Fruit fly (Drosophila melanogaster) whole organism, embryonic: Measurements from ENCODE around the gene st.

Source experiments
- CG10321 ChIP-seq: fragments of 200-800 bp; sonication (Bioruptor generic); IDR thresholded peaks from 2 replicates; pipeline ENCODE4 v1.3.6; 2022; ENCODE audit warnings: missing biosample characterization, missing genetic modification characterization
- CG11247 ChIP-seq: fragments of 200-800 bp; sonication (Bioruptor generic); IDR thresholded peaks from 2 replicates; pipeline ENCODE4 v1.3.6; 2022; ENCODE audit warnings: missing biosample characterization, missing genetic modification characterization
- CG11456 ChIP-seq: fragments of 200-800 bp; sonication (Bioruptor generic); IDR thresholded peaks from 3 replicates; pipeline ENCODE4 v1.3.6; 2022; ENCODE audit warnings: missing biosample characterization, missing genetic modification characterization
- CG12104 ChIP-seq: fragments of 200-800 bp; sonication (Bioruptor generic); optimal IDR thresholded peaks from 3 replicates; lab custom pipeline; 2016; ENCODE audit warnings: missing biosample characterization, missing genetic modification characterization
- CG12299 ChIP-seq: fragments of 200-800 bp; sonication (Bioruptor generic); optimal IDR thresholded peaks from 2 replicates; lab custom pipeline; 2018; ENCODE audit warnings: missing biosample characterization, mild to moderate bottlenecking, missing genetic modification characterization
- CG13424 ChIP-seq: fragments of 200-800 bp; sonication (Bioruptor generic); optimal IDR thresholded peaks from 2 replicates; lab custom pipeline; 2019; ENCODE audit warnings: missing biosample characterization, mild to moderate bottlenecking, missing genetic modification characterization, moderate library complexity
- CG14710 ChIP-seq: fragments of 200-800 bp; sonication (Bioruptor generic); optimal IDR thresholded peaks from 3 replicates; lab custom pipeline; 2019; ENCODE audit warnings: missing biosample characterization, mild to moderate bottlenecking, missing genetic modification characterization, moderate library complexity
- CG14860 ChIP-seq: fragments of 200-800 bp; sonication (Bioruptor generic); IDR thresholded peaks from 3 replicates; pipeline ENCODE4 v1.3.6; 2022; ENCODE audit warnings: missing biosample characterization, missing genetic modification characterization; ENCODE audit not compliant: partially characterized antibody
- CG15696 ChIP-seq: fragments of 200-800 bp; sonication (Bioruptor generic); optimal IDR thresholded peaks from 2 replicates; lab custom pipeline; 2019; ENCODE audit warnings: missing biosample characterization, mild to moderate bottlenecking, missing genetic modification characterization, moderate library complexity
- CG17568 ChIP-seq: fragments of 200-800 bp; sonication (Bioruptor generic); optimal IDR thresholded peaks from 2 replicates; lab custom pipeline; 2018; ENCODE audit warnings: missing biosample characterization, mild to moderate bottlenecking, missing genetic modification characterization, moderate library complexity
- CG17912 ChIP-seq: fragments of 200-800 bp; sonication (Bioruptor generic); optimal IDR thresholded peaks from 2 replicates; lab custom pipeline; 2018; ENCODE audit warnings: missing biosample characterization, mild to moderate bottlenecking, missing genetic modification characterization
- CG31224 ChIP-seq: fragments of 200-800 bp; sonication (Bioruptor generic); IDR thresholded peaks from 2 replicates; pipeline ENCODE4 v1.3.6; 2022; ENCODE audit warnings: missing biosample characterization, missing genetic modification characterization
- CG6254 ChIP-seq: fragments of 200-800 bp; sonication (Bioruptor generic); optimal IDR thresholded peaks from 3 replicates; lab custom pipeline; 2017; ENCODE audit warnings: mild to moderate bottlenecking, missing biosample characterization, missing genetic modification reagents, missing genetic modification characterization
- CG6813 ChIP-seq: fragments of 200-800 bp; sonication (Bioruptor generic); optimal IDR thresholded peaks from 2 replicates; lab custom pipeline; 2017; ENCODE audit warnings: missing biosample characterization, missing genetic modification characterization, mild to moderate bottlenecking, moderate library complexity, missing genetic modification reagents
- CG7745 ChIP-seq: fragments of 200-800 bp; sonication (Bioruptor generic); optimal IDR thresholded peaks from 2 replicates; lab custom pipeline; 2018; ENCODE audit warnings: missing biosample characterization, mild to moderate bottlenecking, missing genetic modification characterization, moderate library complexity
- CG8388 ChIP-seq: fragments of 200-800 bp; sonication (Bioruptor generic); optimal IDR thresholded peaks from 2 replicates; lab custom pipeline; 2019; ENCODE audit warnings: missing biosample characterization, mild to moderate bottlenecking, missing genetic modification characterization, moderate library complexity
- CoRest ChIP-seq: fragments of 200-800 bp; sonication (Bioruptor generic); optimal IDR thresholded peaks from 3 replicates; lab custom pipeline; 2018; ENCODE audit warnings: missing biosample characterization, mild to moderate bottlenecking, missing genetic modification characterization, moderate library complexity
- Dad ChIP-seq: fragments of 200-800 bp; sonication (Bioruptor generic); optimal IDR thresholded peaks from 3 replicates; lab custom pipeline; 2016; ENCODE audit warnings: missing biosample characterization, missing genetic modification characterization
- Dek ChIP-seq: fragments of 200-800 bp; sonication (Bioruptor generic); optimal IDR thresholded peaks from 3 replicates; lab custom pipeline; 2019; ENCODE audit warnings: missing biosample characterization, mild to moderate bottlenecking, missing genetic modification characterization, moderate library complexity
- E2f2 ChIP-seq: fragments of 200-800 bp; sonication (Bioruptor generic); IDR thresholded peaks from 2 replicates; pipeline ENCODE4 v1.3.6; 2022; ENCODE audit warnings: missing biosample characterization, missing genetic modification characterization
- Fer3 ChIP-seq: fragments of 200-800 bp; sonication (Bioruptor generic); optimal IDR thresholded peaks from 2 replicates; lab custom pipeline; 2018; ENCODE audit warnings: missing biosample characterization, mild to moderate bottlenecking, missing genetic modification characterization, moderate library complexity
- HLH4C ChIP-seq: fragments of 200-800 bp; sonication (Bioruptor generic); IDR thresholded peaks from 3 replicates; pipeline ENCODE4 v1.3.6; 2022; ENCODE audit warnings: missing biosample characterization, missing genetic modification characterization; ENCODE audit not compliant: partially characterized antibody
- Hsf ChIP-seq: fragments of 200-800 bp; sonication (Bioruptor generic); optimal IDR thresholded peaks from 3 replicates; lab custom pipeline; 2016; ENCODE audit warnings: missing biosample characterization, missing genetic modification characterization
- Jarid2 ChIP-seq: fragments of 200-800 bp; sonication (Bioruptor generic); optimal IDR thresholded peaks from 3 replicates; lab custom pipeline; 2017; ENCODE audit warnings: mild to moderate bottlenecking, missing biosample characterization, missing genetic modification reagents, missing genetic modification characterization
- NC2α ChIP-seq: fragments of 200-800 bp; sonication (Bioruptor generic); optimal IDR thresholded peaks from 2 replicates; lab custom pipeline; 2016; ENCODE audit warnings: missing biosample characterization, missing genetic modification characterization
- PHDP ChIP-seq: fragments of 200-800 bp; sonication (Bioruptor generic); optimal IDR thresholded peaks from 3 replicates; lab custom pipeline; 2018; ENCODE audit warnings: missing biosample characterization, mild to moderate bottlenecking, missing genetic modification characterization, moderate library complexity
- Pdp1 ChIP-seq, 2 experiments: fragments of 200-800 bp; sonication (Bioruptor generic); optimal IDR thresholded peaks; 3 replicates each; lab custom pipeline; 2016; ENCODE audit warnings: missing biosample characterization in 2 of 2, missing genetic modification characterization in 2 of 2, mild to moderate bottlenecking in 1 of 2, moderate library complexity in 1 of 2
- Six4 ChIP-seq: fragments of 200-800 bp; sonication (Bioruptor generic); optimal IDR thresholded peaks from 2 replicates; lab custom pipeline; 2016; ENCODE audit warnings: missing biosample characterization, missing genetic modification characterization
- Sry-δ ChIP-seq: fragments of 200-800 bp; sonication (Bioruptor generic); optimal IDR thresholded peaks from 2 replicates; lab custom pipeline; 2016; ENCODE audit warnings: missing biosample characterization, missing genetic modification characterization
- ap ChIP-seq: fragments of 200-800 bp; sonication (Bioruptor generic); IDR thresholded peaks from 2 replicates; pipeline ENCODE4 v1.3.6; 2022; ENCODE audit warnings: missing biosample characterization, missing genetic modification characterization
- cg ChIP-seq: fragments of 200-800 bp; sonication (Bioruptor generic); optimal IDR thresholded peaks from 3 replicates; lab custom pipeline; 2019; ENCODE audit warnings: missing biosample characterization, mild to moderate bottlenecking, missing genetic modification characterization, moderate library complexity
- chinmo ChIP-seq: fragments of 200-800 bp; sonication (Bioruptor generic); IDR thresholded peaks from 4 replicates; pipeline ENCODE4 v1.3.6; 2022; ENCODE audit warnings: missing biosample characterization, missing genetic modification characterization; ENCODE audit not compliant: partially characterized antibody
- ci ChIP-seq: fragments of 200-800 bp; sonication (Bioruptor generic); IDR thresholded peaks from 3 replicates; pipeline ENCODE4 v1.3.6; 2022; ENCODE audit warnings: missing biosample characterization, missing genetic modification characterization
- crol ChIP-seq: fragments of 200-800 bp; sonication (Bioruptor generic); IDR thresholded peaks from 2 replicates; pipeline ENCODE4 v1.3.6; 2022; ENCODE audit warnings: missing biosample characterization, missing genetic modification characterization
- disco-r ChIP-seq: fragments of 200-800 bp; sonication (Bioruptor generic); optimal IDR thresholded peaks from 2 replicates; lab custom pipeline; 2016; ENCODE audit warnings: missing biosample characterization, missing genetic modification characterization
- fu2 ChIP-seq: fragments of 200-800 bp; sonication (Bioruptor generic); optimal IDR thresholded peaks from 2 replicates; lab custom pipeline; 2016; ENCODE audit warnings: missing biosample characterization, missing genetic modification characterization
- gce ChIP-seq: fragments of 200-800 bp; sonication (Bioruptor generic); IDR thresholded peaks from 3 replicates; pipeline ENCODE4 v1.3.6; 2022; ENCODE audit warnings: missing biosample characterization, missing genetic modification characterization
- gt ChIP-seq: fragments of 200-800 bp; sonication (Bioruptor generic); IDR thresholded peaks from 2 replicates; pipeline ENCODE4 v1.3.6; 2022; ENCODE audit warnings: missing biosample characterization, missing genetic modification characterization
- ind ChIP-seq: fragments of 200-800 bp; sonication (Bioruptor generic); optimal IDR thresholded peaks from 3 replicates; lab custom pipeline; 2016; ENCODE audit warnings: missing biosample characterization, missing genetic modification characterization
- klu ChIP-seq: fragments of 200-800 bp; sonication (Bioruptor generic); IDR thresholded peaks from 2 replicates; pipeline ENCODE4 v1.3.6; 2022; ENCODE audit warnings: missing biosample characterization, missing genetic modification characterization
- lab ChIP-seq: fragments of 200-800 bp; sonication (Bioruptor generic); optimal IDR thresholded peaks from 3 replicates; lab custom pipeline; 2017; ENCODE audit warnings: missing biosample characterization, missing genetic modification characterization, mild to moderate bottlenecking, moderate library complexity, missing genetic modification reagents
- pan ChIP-seq, 4 experiments: fragments of >200 bp in 3 of 4; fragments of 200-800 bp in 1 of 4; sonication (Bioruptor generic) in 1 of 4; optimal IDR thresholded peaks in 3 of 4; IDR thresholded peaks in 1 of 4; 2 replicates each; pipeline versions ENCODE4 v1.3.6 to Lab custom; 2017 to 2022; ENCODE audit warnings: missing biosample characterization in 2 of 4, missing genetic modification characterization in 2 of 4, mixed read lengths in 1 of 4
- run ChIP-seq: fragments of 200-800 bp; sonication (Bioruptor generic); optimal IDR thresholded peaks from 3 replicates; lab custom pipeline; 2018; ENCODE audit warnings: missing biosample characterization, mild to moderate bottlenecking, missing genetic modification characterization
- stwl ChIP-seq: fragments of 200-800 bp; sonication (Bioruptor generic); optimal IDR thresholded peaks from 3 replicates; lab custom pipeline; 2018; ENCODE audit warnings: missing biosample characterization, mild to moderate bottlenecking, missing genetic modification characterization, moderate library complexity
- tap ChIP-seq: fragments of 200-800 bp; optimal IDR thresholded peaks from 3 replicates; lab custom pipeline; 2019; ENCODE audit warnings: missing biosample characterization, mild to moderate bottlenecking, missing genetic modification characterization, moderate library complexity
- toy ChIP-seq: fragments of 200-800 bp; sonication (Bioruptor generic); IDR thresholded peaks from 2 replicates; pipeline ENCODE4 v1.3.6; 2022; ENCODE audit warnings: missing biosample characterization, missing genetic modification characterization
- trem ChIP-seq: fragments of 200-800 bp; optimal IDR thresholded peaks from 3 replicates; lab custom pipeline; 2019; ENCODE audit warnings: missing biosample characterization, mild to moderate bottlenecking, missing genetic modification characterization, moderate library complexity
- unpg ChIP-seq: fragments of 200-800 bp; sonication (Bioruptor generic); optimal IDR thresholded peaks from 3 replicates; lab custom pipeline; 2018; ENCODE audit warnings: missing biosample characterization, mild to moderate bottlenecking, missing genetic modification characterization, moderate library complexity

The st gene

dm6 chr3L:16488483-16489258 is 8.8 kb upstream of the st start (continued):
- no peak for TF ChIP-seq ap
- no peak for TF ChIP-seq pan (optimal IDR thresholded peaks at IDR 0.05; lab: Kevin White, UChicago)
- no peak for TF ChIP-seq pan (GFP tag; optimal IDR thresholded peaks at IDR 0.05 in 1 of 2, IDR thresholded peaks at IDR 0.05 in 1 of 2)
- peak; percentile 35 for TF ChIP-seq CG14710 (tag; lab: Kevin White, UChicago)
- TF ChIP-seq CoRest (tag; lab: Kevin White, UChicago): peak; percentile 24
- no peak for TF ChIP-seq gt (GFP tag; lab: Robert Waterston, UW)
- no peak for TF ChIP-seq CG7745 (tag; lab: Kevin White, UChicago)
- TF ChIP-seq CG11247: no peak
- no peak for TF ChIP-seq chinmo
- TF ChIP-seq Six4: no peak
- TF ChIP-seq CG14860: no peak
- TF ChIP-seq fu2 (GFP tag; lab: Kevin White, UChicago): no peak
- peak; percentile 15 for TF ChIP-seq trem (tag; lab: Kevin White, UChicago)
- no peak for TF ChIP-seq Fer3
- TF ChIP-seq CG12299: no peak
- TF ChIP-seq CG8388: peak; percentile 55
- TF ChIP-seq CG31224 (GFP tag; lab: Robert Waterston, UW): 0 out of 2 replicates have a peak, but pooled peaks have one; percentile 7
- peak; percentile 4 for TF ChIP-seq PHDP (tag; lab: Kevin White, UChicago)
- TF ChIP-seq Jarid2 (GFP tag; lab: Kevin White, UChicago): no peak
- no peak for TF ChIP-seq CG12104
- peak; percentile 43 for TF ChIP-seq unpg
- TF ChIP-seq CG10321 (GFP tag; lab: Robert Waterston, UW): no peak
- peak; percentile 14 for TF ChIP-seq ind (GFP tag; lab: Kevin White, UChicago)
- TF ChIP-seq Dek (tag; lab: Kevin White, UChicago): no peak
- TF ChIP-seq CG13424 (tag; lab: Kevin White, UChicago): peak; percentile 17
- TF ChIP-seq Sry-δ (GFP tag; lab: Kevin White, UChicago): no peak
- TF ChIP-seq HLH4C: no peak
- TF ChIP-seq CG17568 (GFP tag; lab: Kevin White, UChicago): no peak
- no peak for TF ChIP-seq run (tag; lab: Kevin White, UChicago)
- no peak for TF ChIP-seq toy (GFP tag; lab: Robert Waterston, UW)
- TF ChIP-seq ci: 0 out of 3 replicates have a peak, but pooled peaks have one; percentile 54
- peak; percentile 17 for TF ChIP-seq CG6254 (GFP tag; lab: Kevin White, UChicago)
- no peak for TF ChIP-seq gce (GFP tag; lab: Robert Waterston, UW)
- TF ChIP-seq Dad (GFP tag; lab: Kevin White, UChicago): no peak
- peak; percentile 49 for TF ChIP-seq CG6813 (GFP tag; lab: Kevin White, UChicago)
- TF ChIP-seq lab: no peak
- no peak for TF ChIP-seq tap
- peak; percentile 37 for TF ChIP-seq cg (GFP tag; lab: Kevin White, UChicago)
- TF ChIP-seq NC2α (GFP tag; lab: Kevin White, UChicago): no peak
- no peak for TF ChIP-seq Hsf (GFP tag; lab: Kevin White, UChicago)
- no peak for TF ChIP-seq disco-r (GFP tag; lab: Kevin White, UChicago)
- TF ChIP-seq klu (GFP tag; lab: Robert Waterston, UW): 0 out of 2 replicates have a peak, but pooled peaks have one; percentile 10
- 0 out of 3 replicates have a peak, but pooled peaks have one; percentile 37 for TF ChIP-seq CG11456 (GFP tag; lab: Robert Waterston, UW)
- TF ChIP-seq Pdp1 (GFP tag; optimal IDR thresholded peaks at IDR 0.05; lab: Kevin White, UChicago): no peak
- no peak for TF ChIP-seq E2f2 (GFP tag; lab: Robert Waterston, UW)
- TF ChIP-seq CG17912 (GFP tag; lab: Kevin White, UChicago): no peak
- TF ChIP-seq stwl (tag; lab: Kevin White, UChicago): no peak
- TF ChIP-seq crol (GFP tag; lab: Robert Waterston, UW): peak; percentile 99
- no peak for TF ChIP-seq CG15696 (tag; lab: Kevin White, UChicago)
